Worm (Caenorhabditis elegans): ENCODE measurements around the gene T14G8.6.
A peak's percentile ranks its signal among the peaks of the same experiment; 100 is the strongest.

T14G8.6 gene

ce11 chrX:12872022-12872888 is 9.6 kb upstream of the T14G8.6 start (continued):
- TF ChIP-seq egl-44 (GFP tag; IDR thresholded peaks at IDR 0.05) (peak; percentile 76), ztf-18 (tag; optimal IDR thresholded peaks at IDR 0.05) (peak; percentile 43), Y67H2A.10 (GFP tag; conservative IDR thresholded peaks at IDR 0.05) (no peak), hlh-26 (GFP tag; conservative IDR thresholded peaks at IDR 0.05) (no peak), fkh-3 (tag; optimal IDR thresholded peaks at IDR 0.05) (no peak), dox-1 (GFP tag; IDR thresholded peaks at IDR 0.05) (peak; percentile 85), rec-8 (tag; optimal IDR thresholded peaks at IDR 0.05) (no peak), ztf-28 (GFP tag; IDR thresholded peaks at IDR 0.05) (no peak), B0019.2 (GFP tag; conservative IDR thresholded peaks at IDR 0.05) (no peak), sea-2 (GFP tag; IDR thresholded peaks at IDR 0.05) (no peak), dpl-1 (GFP tag; optimal IDR thresholded peaks at IDR 0.05) (no peak), akir-1 (GFP tag; optimal IDR thresholded peaks at IDR 0.05) (no peak), T26A5.8 (tag; optimal IDR thresholded peaks at IDR 0.05) (no peak), lag-1 (GFP tag; IDR thresholded peaks at IDR 0.05) (0 out of 2 replicates have a peak, but pooled peaks have one; percentile 70), hsf-1 (GFP tag; IDR thresholded peaks at IDR 0.05) (no peak), lsl-1 (GFP tag; optimal IDR thresholded peaks at IDR 0.05) (no peak), B0336.3 (GFP tag; IDR thresholded peaks at IDR 0.05) (peak; percentile 96), atf-7 (tag; optimal IDR thresholded peaks at IDR 0.05) (peak; percentile 100), nfya-1 (tag; optimal IDR thresholded peaks at IDR 0.05; ENCODE audit: borderline replicate concordance, insufficient read depth) (no peak), nhr-27 (tag; optimal IDR thresholded peaks at IDR 0.05) (no peak), pha-4 (tag; optimal IDR thresholded peaks at IDR 0.05) (peak; percentile 3), Y53G8AR.9 (GFP tag; conservative IDR thresholded peaks at IDR 0.05) (peak; percentile 64; the same call in 1 of the 2 replicates), die-1 (tag; optimal IDR thresholded peaks at IDR 0.05) (peak; percentile 40), ceh-79 (tag; optimal IDR thresholded peaks at IDR 0.05) (no peak), madf-6 (GFP tag; IDR thresholded peaks at IDR 0.05) (no peak), ztf-6 (GFP tag; IDR thresholded peaks at IDR 0.05) (no peak), mes-4 (tag; optimal IDR thresholded peaks at IDR 0.05) (no peak), ceh-100 (GFP tag; IDR thresholded peaks at IDR 0.05) (no peak), gei-17 (GFP tag; optimal IDR thresholded peaks at IDR 0.05) (peak; percentile 70), tbp1 (GFP tag; optimal IDR thresholded peaks at IDR 0.05) (peak; percentile 67), attf-5 (GFP tag; optimal IDR thresholded peaks at IDR 0.05) (peak; percentile 78), Y79H2A.3 (GFP tag; conservative IDR thresholded peaks at IDR 0.05) (no peak), ztf-3 (GFP tag; optimal IDR thresholded peaks at IDR 0.05) (peak; percentile 77), efl-1 (GFP tag; optimal IDR thresholded peaks at IDR 0.05) (no peak), somi-1 (GFP tag; optimal IDR thresholded peaks at IDR 0.05) (peak; percentile 91), ama-1 (optimal IDR thresholded peaks at IDR 0.05) (no peak), ama-1 (GFP tag; optimal IDR thresholded peaks at IDR 0.05) (no peak), nhr-80 (tag; optimal IDR thresholded peaks at IDR 0.05) (peak; percentile 100), athp-1 (tag; optimal IDR thresholded peaks at IDR 0.05) (peak; percentile 8), nhr-90 (tag; optimal IDR thresholded peaks at IDR 0.05) (peak; percentile 93), T07F8.4 (tag; optimal IDR thresholded peaks at IDR 0.05) (no peak), ets-4 (GFP tag; optimal IDR thresholded peaks at IDR 0.05) (peak; percentile 98), chd-7 (tag; optimal IDR thresholded peaks at IDR 0.05) (peak; percentile 97), F37B4.10 (GFP tag; IDR thresholded peaks at IDR 0.05) (0 out of 2 replicates have a peak, but pooled peaks have one; percentile 4), hmg-20 (GFP tag; IDR thresholded peaks at IDR 0.05) (no peak), C17E4.6 (GFP tag; IDR thresholded peaks at IDR 0.05) (no peak), ceh-40 (GFP tag; IDR thresholded peaks at IDR 0.05) (no peak), unc-62 (GFP tag; optimal IDR thresholded peaks at IDR 0.05) (peak; percentile 77)

All from whole organism, young adult.